Fruit fly (Drosophila melanogaster) whole organism, embryonic: ENCODE data around the gene Bruce.

Source experiments
- Aef1 ChIP-seq: fragments of 200-800 bp; sonication (Bioruptor generic); IDR thresholded peaks from 3 replicates; pipeline ENCODE4 v1.3.6; 2022; ENCODE audit warnings: missing biosample characterization, missing genetic modification characterization
- B-H2 ChIP-seq: fragments of 200-800 bp; sonication (Bioruptor generic); optimal IDR thresholded peaks from 2 replicates; lab custom pipeline; 2018; ENCODE audit warnings: missing biosample characterization, mild to moderate bottlenecking, missing genetic modification characterization
- CG10321 ChIP-seq: fragments of 200-800 bp; sonication (Bioruptor generic); IDR thresholded peaks from 2 replicates; pipeline ENCODE4 v1.3.6; 2022; ENCODE audit warnings: missing biosample characterization, missing genetic modification characterization
- CG10959 ChIP-seq: fragments of 200-800 bp; sonication (Bioruptor generic); IDR thresholded peaks from 2 replicates; pipeline ENCODE4 v1.3.6; 2022; ENCODE audit warnings: missing biosample characterization, missing genetic modification characterization
- CG10979 ChIP-seq: fragments of 200-800 bp; sonication (Bioruptor generic); optimal IDR thresholded peaks from 2 replicates; lab custom pipeline; 2018; ENCODE audit warnings: missing biosample characterization, mild to moderate bottlenecking, missing genetic modification characterization, moderate library complexity
- CG13296 ChIP-seq: fragments of 200-800 bp; sonication (Bioruptor generic); optimal IDR thresholded peaks from 3 replicates; lab custom pipeline; 2018; ENCODE audit warnings: missing biosample characterization, mild to moderate bottlenecking, missing genetic modification characterization
- CG13775 ChIP-seq: fragments of 200-800 bp; sonication (Bioruptor generic); optimal IDR thresholded peaks from 3 replicates; lab custom pipeline; 2017; ENCODE audit warnings: missing biosample characterization, mild to moderate bottlenecking, missing genetic modification characterization
- CG17912 ChIP-seq: fragments of 200-800 bp; sonication (Bioruptor generic); optimal IDR thresholded peaks from 2 replicates; lab custom pipeline; 2018; ENCODE audit warnings: missing biosample characterization, mild to moderate bottlenecking, missing genetic modification characterization
- CG1832 ChIP-seq: fragments of 200-800 bp; sonication (Bioruptor generic); optimal IDR thresholded peaks from 2 replicates; lab custom pipeline; 2017; ENCODE audit warnings: missing biosample characterization, mild to moderate bottlenecking, missing genetic modification characterization, inconsistent platforms
- CG2116 ChIP-seq: fragments of 200-800 bp; sonication (Bioruptor generic); optimal IDR thresholded peaks from 3 replicates; lab custom pipeline; 2018; ENCODE audit warnings: missing biosample characterization, mild to moderate bottlenecking, missing genetic modification characterization
- CG31224 ChIP-seq: fragments of 200-800 bp; sonication (Bioruptor generic); IDR thresholded peaks from 2 replicates; pipeline ENCODE4 v1.3.6; 2022; ENCODE audit warnings: missing biosample characterization, missing genetic modification characterization
- CG3726 ChIP-seq: fragments of 200-800 bp; sonication (Bioruptor generic); IDR thresholded peaks from 3 replicates; pipeline ENCODE4, ENCODE4 v1.3.6; 2022; ENCODE audit warnings: missing biosample characterization, missing genetic modification characterization
- CG43689 ChIP-seq: fragments of 200-800 bp; sonication (Bioruptor generic); IDR thresholded peaks from 2 replicates; pipeline ENCODE4 v1.3.6; 2022; ENCODE audit warnings: missing biosample characterization, missing genetic modification characterization
- CG4820 ChIP-seq: fragments of 200-800 bp; sonication (Bioruptor generic); optimal IDR thresholded peaks from 3 replicates; lab custom pipeline; 2016; ENCODE audit warnings: missing biosample characterization, missing genetic modification characterization
- CG5180 ChIP-seq: fragments of 200-800 bp; sonication (Bioruptor generic); optimal IDR thresholded peaks from 3 replicates; lab custom pipeline; 2017; ENCODE audit warnings: missing biosample characterization, missing genetic modification characterization, mild to moderate bottlenecking, moderate library complexity, missing genetic modification reagents
- CG5245 ChIP-seq: fragments of 200-800 bp; sonication (Bioruptor generic); optimal IDR thresholded peaks from 3 replicates; lab custom pipeline; 2016; ENCODE audit warnings: missing biosample characterization, missing genetic modification characterization
- CG5953 ChIP-seq: fragments of 200-800 bp; sonication (Bioruptor generic); IDR thresholded peaks from 2 replicates; pipeline ENCODE4 v1.3.6; 2022; ENCODE audit warnings: missing biosample characterization, missing genetic modification characterization
- CG7271 ChIP-seq: fragments of 200-800 bp; sonication (Bioruptor generic); optimal IDR thresholded peaks from 2 replicates; lab custom pipeline; 2018; ENCODE audit warnings: missing biosample characterization, mild to moderate bottlenecking, missing genetic modification characterization, moderate library complexity
- CG7963 ChIP-seq: fragments of 200-800 bp; sonication (Bioruptor generic); IDR thresholded peaks from 3 replicates; pipeline ENCODE4 v1.3.6; 2022; ENCODE audit warnings: missing biosample characterization, missing genetic modification characterization; ENCODE audit not compliant: partially characterized antibody
- CG8089 ChIP-seq: fragments of 200-800 bp; sonication (Bioruptor generic); optimal IDR thresholded peaks from 3 replicates; lab custom pipeline; 2016; ENCODE audit warnings: missing biosample characterization, missing genetic modification characterization
- CG8478 ChIP-seq: fragments of >200 bp; optimal IDR thresholded peaks from 2 replicates; lab custom pipeline; 2018
- CG9727 ChIP-seq: fragments of 200-800 bp; sonication (Bioruptor generic); optimal IDR thresholded peaks from 3 replicates; lab custom pipeline; 2017; ENCODE audit warnings: missing biosample characterization, mild to moderate bottlenecking, missing genetic modification characterization
- Eip74EF ChIP-seq, 2 experiments: fragments of 200-800 bp in 1 of 2; fragments of >200 bp in 1 of 2; sonication (Bioruptor generic) in 1 of 2; optimal IDR thresholded peaks; 2 replicates each; lab custom pipeline; 2017 to 2019; ENCODE audit warnings: missing biosample characterization in 2 of 2, missing genetic modification characterization in 2 of 2, mild to moderate bottlenecking in 1 of 2, moderate library complexity in 1 of 2
- Ets65A ChIP-seq: fragments of 200-800 bp; sonication (Bioruptor generic); peaks from one replicate; lab custom pipeline; 2016; ENCODE audit warnings: missing biosample characterization, missing genetic modification characterization
- H15 ChIP-seq: fragments of 200-800 bp; sonication (Bioruptor generic); IDR thresholded peaks from 3 replicates; pipeline ENCODE4 v1.3.6; 2022; ENCODE audit warnings: missing biosample characterization, missing genetic modification characterization
- HLH54F ChIP-seq: fragments of 200-800 bp; sonication (Bioruptor generic); optimal IDR thresholded peaks from 3 replicates; lab custom pipeline; 2016; ENCODE audit warnings: missing biosample characterization, missing genetic modification characterization
- HmgD ChIP-seq: fragments of 200-800 bp; sonication (Bioruptor generic); optimal IDR thresholded peaks from 3 replicates; lab custom pipeline; 2016; ENCODE audit warnings: missing biosample characterization, missing genetic modification characterization
- HmgZ ChIP-seq: fragments of 200-800 bp; sonication (Bioruptor generic); optimal IDR thresholded peaks from 2 replicates; lab custom pipeline; 2018; ENCODE audit warnings: missing biosample characterization, mild to moderate bottlenecking, missing genetic modification characterization
- Hr39 ChIP-seq: fragments of >200 bp; optimal IDR thresholded peaks from 2 replicates; lab custom pipeline; 2017
- Hr78 ChIP-seq, 2 experiments: fragments of 200-800 bp in 1 of 2; fragments of >200 bp in 1 of 2; sonication (Bioruptor generic) in 1 of 2; optimal IDR thresholded peaks; 2 replicates each; lab custom pipeline; 2017 to 2019; ENCODE audit warnings: missing biosample characterization in 2 of 2, missing genetic modification characterization in 2 of 2, mild to moderate bottlenecking in 1 of 2, moderate library complexity in 1 of 2
- Max ChIP-seq: fragments of 200-800 bp; sonication (Bioruptor generic); optimal IDR thresholded peaks from 2 replicates; lab custom pipeline; 2016; ENCODE audit warnings: missing biosample characterization, mild to moderate bottlenecking, missing genetic modification characterization
- Six4 ChIP-seq: fragments of 200-800 bp; sonication (Bioruptor generic); optimal IDR thresholded peaks from 2 replicates; lab custom pipeline; 2016; ENCODE audit warnings: missing biosample characterization, missing genetic modification characterization
- TFAM ChIP-seq: fragments of 200-800 bp; sonication (Bioruptor generic); optimal IDR thresholded peaks from 2 replicates; lab custom pipeline; 2017; ENCODE audit warnings: missing biosample characterization, missing genetic modification characterization, inconsistent platforms
- Xbp1 ChIP-seq: fragments of 200-800 bp; sonication (Bioruptor generic); optimal IDR thresholded peaks from 3 replicates; lab custom pipeline; 2016; ENCODE audit warnings: missing biosample characterization, mild to moderate bottlenecking, missing genetic modification characterization
- YL-1 ChIP-seq: fragments of 200-800 bp; sonication (Bioruptor generic); optimal IDR thresholded peaks from 3 replicates; lab custom pipeline; 2017; ENCODE audit warnings: missing biosample characterization, mild to moderate bottlenecking, missing genetic modification characterization
- dan ChIP-seq: fragments of 200-800 bp; sonication (Bioruptor generic); IDR thresholded peaks from 2 replicates; pipeline ENCODE4 v1.3.6; 2022; ENCODE audit warnings: missing biosample characterization, missing genetic modification characterization
- emc ChIP-seq: fragments of 200-800 bp; sonication (Bioruptor generic); optimal IDR thresholded peaks from 2 replicates; lab custom pipeline; 2016; ENCODE audit warnings: missing biosample characterization, missing genetic modification characterization
- fd3F ChIP-seq: fragments of 200-800 bp; sonication (Bioruptor generic); optimal IDR thresholded peaks from 2 replicates; lab custom pipeline; 2018; ENCODE audit warnings: missing biosample characterization, mild to moderate bottlenecking, missing genetic modification characterization, moderate library complexity
- gsb ChIP-seq: fragments of 200-800 bp; sonication (Bioruptor generic); IDR thresholded peaks from 2 replicates; pipeline ENCODE4 v1.3.6; 2022; ENCODE audit warnings: missing biosample characterization, missing genetic modification characterization
- ham ChIP-seq: fragments of 200-800 bp; sonication (Bioruptor generic); IDR thresholded peaks from 2 replicates; pipeline ENCODE4 v1.3.6; 2022; ENCODE audit warnings: missing biosample characterization, missing genetic modification characterization
- nmo ChIP-seq: fragments of 200-800 bp; sonication (Bioruptor generic); optimal IDR thresholded peaks from 2 replicates; lab custom pipeline; 2018; ENCODE audit warnings: missing biosample characterization, mild to moderate bottlenecking, missing genetic modification characterization, moderate library complexity
- onecut ChIP-seq: fragments of 200-800 bp; sonication (Bioruptor generic); IDR thresholded peaks from 2 replicates; pipeline ENCODE4 v1.3.6; 2022; ENCODE audit warnings: missing biosample characterization, missing genetic modification characterization
- org-1 ChIP-seq: fragments of 200-800 bp; sonication (Bioruptor generic); optimal IDR thresholded peaks from 2 replicates; lab custom pipeline; 2017; ENCODE audit warnings: missing biosample characterization, missing genetic modification characterization
- phol ChIP-seq: fragments of 200-800 bp; sonication (Bioruptor generic); optimal IDR thresholded peaks from 3 replicates; lab custom pipeline; 2018; ENCODE audit warnings: missing biosample characterization, mild to moderate bottlenecking, missing genetic modification characterization, moderate library complexity
- pros ChIP-seq: fragments of 200-800 bp; sonication (Bioruptor generic); optimal IDR thresholded peaks from 3 replicates; lab custom pipeline; 2019; ENCODE audit warnings: missing biosample characterization, mild to moderate bottlenecking, missing genetic modification characterization, moderate library complexity
- psq ChIP-seq: fragments of 200-800 bp; sonication (Bioruptor generic); optimal IDR thresholded peaks from 2 replicates; lab custom pipeline; 2017; ENCODE audit warnings: missing biosample characterization, missing genetic modification characterization
- sens ChIP-seq: fragments of 200-800 bp; sonication (Bioruptor generic); peaks from one replicate; lab custom pipeline; 2016; ENCODE audit warnings: missing biosample characterization, missing genetic modification characterization
- sna ChIP-seq: fragments of 200-800 bp; sonication (Bioruptor generic); IDR thresholded peaks from 2 replicates; pipeline ENCODE4 v1.3.6; 2022; ENCODE audit warnings: missing biosample characterization, missing genetic modification characterization; ENCODE audit not compliant: partially characterized antibody
- stwl ChIP-seq: fragments of 200-800 bp; sonication (Bioruptor generic); optimal IDR thresholded peaks from 3 replicates; lab custom pipeline; 2018; ENCODE audit warnings: missing biosample characterization, mild to moderate bottlenecking, missing genetic modification characterization, moderate library complexity
- tll ChIP-seq, 2 experiments: fragments of 200-800 bp in 1 of 2; fragments of >200 bp in 1 of 2; sonication (Bioruptor generic) in 1 of 2; optimal IDR thresholded peaks; 2 replicates each; lab custom pipeline; 2017 to 2019; ENCODE audit warnings: missing biosample characterization in 2 of 2, missing genetic modification characterization in 2 of 2, mild to moderate bottlenecking in 1 of 2, moderate library complexity in 1 of 2
- trem ChIP-seq: fragments of 200-800 bp; optimal IDR thresholded peaks from 3 replicates; lab custom pipeline; 2019; ENCODE audit warnings: missing biosample characterization, mild to moderate bottlenecking, missing genetic modification characterization, moderate library complexity
- vfl ChIP-seq: fragments of 200-800 bp; sonication (Bioruptor generic); optimal IDR thresholded peaks from 2 replicates; lab custom pipeline; 2016; ENCODE audit warnings: missing biosample characterization, missing genetic modification characterization

Bruce gene

dm6 chr3R:10349987-10350386 lies 18.8 kb upstream of the Bruce start, which contains the start of gene jumu (continued):
- TF ChIP-seq vfl (GFP tag; lab: Kevin White, UChicago): peak; percentile 31
- TF ChIP-seq CG3726 (GFP tag; lab: Robert Waterston, UW): no peak
- TF ChIP-seq sna (GFP tag; lab: Robert Waterston, UW): no peak
- no peak for TF ChIP-seq H15 (GFP tag; lab: Robert Waterston, UW)
- TF ChIP-seq emc (GFP tag; lab: Kevin White, UChicago): no peak
- no peak for TF ChIP-seq psq
- TF ChIP-seq org-1 (GFP tag; lab: Kevin White, UChicago): no peak
- no peak for TF ChIP-seq CG5180 (GFP tag; lab: Kevin White, UChicago)
- TF ChIP-seq YL-1 (GFP tag; lab: Kevin White, UChicago): no peak
- no peak for TF ChIP-seq CG7271 (tag; lab: Kevin White, UChicago)
- TF ChIP-seq CG8089 (GFP tag; lab: Kevin White, UChicago): no peak
- TF ChIP-seq B-H2 (GFP tag; lab: Kevin White, UChicago): peak; percentile 47
- TF ChIP-seq dan (GFP tag; lab: Robert Waterston, UW): no peak
- TF ChIP-seq trem: peak; percentile 82
- TF ChIP-seq Hr39 (lab: Kevin White, UChicago): no peak
- TF ChIP-seq CG10321 (GFP tag; lab: Robert Waterston, UW): no peak
- TF ChIP-seq CG8478 (lab: Kevin White, UChicago): no peak
- TF ChIP-seq onecut (GFP tag; lab: Robert Waterston, UW): no peak
- TF ChIP-seq Xbp1 (GFP tag; lab: Kevin White, UChicago): peak; percentile 1
- TF ChIP-seq gsb: no peak
- TF ChIP-seq phol: peak; percentile 58
- TF ChIP-seq fd3F: no peak
- no peak for TF ChIP-seq CG13775 (GFP tag; lab: Kevin White, UChicago)
- TF ChIP-seq CG9727 (GFP tag; lab: Kevin White, UChicago): peak; percentile 23
- TF ChIP-seq stwl (tag; lab: Kevin White, UChicago): peak; percentile 36
- no peak for TF ChIP-seq CG7963 (GFP tag; lab: Robert Waterston, UW)
- TF ChIP-seq tll (GFP tag; optimal IDR thresholded peaks at IDR 0.05; lab: Kevin White, UChicago): no peak
- TF ChIP-seq HmgD (GFP tag; lab: Kevin White, UChicago): peak; percentile 83
- peak; percentile 83 for TF ChIP-seq Ets65A (GFP tag; lab: Kevin White, UChicago)
- TF ChIP-seq Six4 (GFP tag; lab: Kevin White, UChicago): no peak
- no peak for TF ChIP-seq TFAM (GFP tag; lab: Kevin White, UChicago)
- TF ChIP-seq CG10959 (GFP tag; lab: Robert Waterston, UW): no peak
- TF ChIP-seq CG4820 (GFP tag; lab: Kevin White, UChicago): no peak
- TF ChIP-seq HLH54F (GFP tag; lab: Kevin White, UChicago): no peak
- no peak for TF ChIP-seq CG1832 (GFP tag; lab: Kevin White, UChicago)
- TF ChIP-seq ham (GFP tag; lab: Robert Waterston, UW): no peak
- TF ChIP-seq Hr78 (GFP tag; optimal IDR thresholded peaks at IDR 0.05; lab: Kevin White, UChicago): no peak
- TF ChIP-seq CG43689: no peak
- TF ChIP-seq CG5953 (GFP tag; lab: Robert Waterston, UW): no peak
- no peak for TF ChIP-seq CG5245 (GFP tag; lab: Kevin White, UChicago)
- TF ChIP-seq sens (GFP tag; lab: Kevin White, UChicago): peak; percentile 64
- TF ChIP-seq Max (GFP tag; lab: Kevin White, UChicago): no peak
- no peak for TF ChIP-seq CG17912 (GFP tag; lab: Kevin White, UChicago)
- peak; percentile 67 for TF ChIP-seq HmgZ
- no peak for TF ChIP-seq pros (GFP tag; lab: Kevin White, UChicago)
- no peak for TF ChIP-seq CG10979 (tag; lab: Kevin White, UChicago)
- peak; percentile 74 for TF ChIP-seq CG2116 (GFP tag; lab: Kevin White, UChicago)
- no peak for TF ChIP-seq Eip74EF (GFP tag; optimal IDR thresholded peaks at IDR 0.05; lab: Kevin White, UChicago)
- TF ChIP-seq CG13296 (GFP tag; lab: Kevin White, UChicago): no peak
- peak; percentile 45 for TF ChIP-seq nmo (GFP tag; lab: Kevin White, UChicago)
- TF ChIP-seq CG31224 (GFP tag; lab: Robert Waterston, UW): no peak
- TF ChIP-seq Aef1 (GFP tag; lab: Robert Waterston, UW): no peak
